Fruit fly (Drosophila melanogaster): ENCODE measurements around the gene mge.

Gene mge

DNA sequence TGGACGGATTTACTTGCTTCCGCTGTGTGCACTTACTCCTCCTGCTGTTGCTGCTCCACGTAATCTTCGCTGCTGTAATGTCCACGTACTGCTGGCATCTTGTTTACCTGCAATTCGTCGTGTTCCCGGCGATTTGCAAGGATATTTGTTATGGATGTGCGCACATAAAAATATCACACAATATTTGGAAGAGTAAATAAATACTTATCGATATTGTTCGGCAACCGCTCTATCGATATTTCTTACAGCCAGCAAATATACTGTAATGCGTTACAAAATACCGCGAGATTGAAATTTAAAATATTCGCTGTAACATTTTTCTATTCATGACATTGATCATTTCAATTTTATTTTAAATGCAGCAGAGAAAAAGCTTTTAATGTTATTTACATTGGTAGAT is 28.1 kb upstream of the mge start, which contains the start of gene CG10866 (continued):
- TF ChIP-seq seq (GFP tag; IDR thresholded peaks at IDR 0.05) (no peak), C15 (GFP tag; IDR thresholded peaks at IDR 0.05) (no peak), gsb-n (tag; optimal IDR thresholded peaks at IDR 0.05) (no peak), chif (GFP tag; optimal IDR thresholded peaks at IDR 0.05) (no peak), CG3281 (GFP tag; optimal IDR thresholded peaks at IDR 0.05) (no peak), gce (GFP tag; IDR thresholded peaks at IDR 0.05) (no peak), grn (GFP tag; optimal IDR thresholded peaks at IDR 0.05) (no peak), Hr39 (optimal IDR thresholded peaks at IDR 0.05) (no peak), CG8944 (GFP tag; optimal IDR thresholded peaks at IDR 0.05) (no peak), CG2116 (GFP tag; optimal IDR thresholded peaks at IDR 0.05) (peak; percentile 65), HmgZ (tag; optimal IDR thresholded peaks at IDR 0.05) (peak; percentile 1), pzg (GFP tag; optimal IDR thresholded peaks at IDR 0.05) (peak; percentile 73), CG9876 (GFP tag; optimal IDR thresholded peaks at IDR 0.05) (no peak), inv (GFP tag; IDR thresholded peaks at IDR 0.05; ENCODE audit: partially characterized antibody) (peak; percentile 78), H2.0 (GFP tag; IDR thresholded peaks at IDR 0.05) (no peak), psq (GFP tag; optimal IDR thresholded peaks at IDR 0.05) (no peak), CG2129 (GFP tag; IDR thresholded peaks at IDR 0.05; ENCODE audit: partially characterized antibody) (peak; percentile 64), Dfd (GFP tag; optimal IDR thresholded peaks at IDR 0.05) (no peak), D19B (GFP tag; optimal IDR thresholded peaks at IDR 0.05) (no peak), CG13894 (tag; optimal IDR thresholded peaks at IDR 0.05) (no peak), CG33557 (GFP tag; optimal IDR thresholded peaks at IDR 0.05) (no peak), CrebB (tag; optimal IDR thresholded peaks at IDR 0.05) (no peak), CG6272 (GFP tag; IDR thresholded peaks at IDR 0.05) (no peak), Dp (GFP tag; optimal IDR thresholded peaks at IDR 0.05) (peak; percentile 77), zf30C (GFP tag; optimal IDR thresholded peaks at IDR 0.05) (no peak), CG2678 (tag; optimal IDR thresholded peaks at IDR 0.05) (no peak), salm (tag; optimal IDR thresholded peaks at IDR 0.05) (no peak), CG4617 (GFP tag; optimal IDR thresholded peaks at IDR 0.05; ENCODE audit: borderline replicate concordance) (peak; percentile 25), vfl (GFP tag; optimal IDR thresholded peaks at IDR 0.05) (no peak), CG16779 (GFP tag; IDR thresholded peaks at IDR 0.05) (no peak), Mes4 (GFP tag; optimal IDR thresholded peaks at IDR 0.05) (no peak), hb (GFP tag; IDR thresholded peaks at IDR 0.05; ENCODE audit: partially characterized antibody) (peak; percentile 67; the same call in 2 of the 3 replicates), CG7963 (GFP tag; IDR thresholded peaks at IDR 0.05; ENCODE audit: partially characterized antibody) (peak; percentile 52; the same call in 2 of the 3 replicates), CG6791 (GFP tag; IDR thresholded peaks at IDR 0.05; ENCODE audit: partially characterized antibody) (peak; percentile 81), CG10274 (GFP tag; optimal IDR thresholded peaks at IDR 0.05) (no peak), nau (GFP tag; optimal IDR thresholded peaks at IDR 0.05) (no peak), CG12659 (GFP tag; optimal IDR thresholded peaks at IDR 0.05) (peak; percentile 6), CG3726 (GFP tag; IDR thresholded peaks at IDR 0.05) (no peak), CG9437 (GFP tag; optimal IDR thresholded peaks at IDR 0.05) (no peak), odd (GFP tag; optimal IDR thresholded peaks at IDR 0.05) (no peak), Pdp1 (GFP tag; optimal IDR thresholded peaks at IDR 0.05) (peak in 1 of 2 experiments; percentile 51), mld (GFP tag; IDR thresholded peaks at IDR 0.05; ENCODE audit: partially characterized antibody) (0 out of 3 replicates have a peak, but pooled peaks have one; percentile 8), CG10147 (GFP tag; optimal IDR thresholded peaks at IDR 0.05) (no peak), CG14667 (GFP tag; IDR thresholded peaks at IDR 0.05) (no peak), klu (GFP tag; IDR thresholded peaks at IDR 0.05) (no peak), cwo (GFP tag; optimal IDR thresholded peaks at IDR 0.05) (no peak), ems (GFP tag; optimal IDR thresholded peaks at IDR 0.05) (no peak), CG12155 (GFP tag; optimal IDR thresholded peaks at IDR 0.05) (peak; percentile 23), CG17612 (GFP tag; IDR thresholded peaks at IDR 0.05) (no peak), tna (GFP tag; IDR thresholded peaks at IDR 0.05; ENCODE audit: partially characterized antibody) (peak; percentile 64), CG10959 (GFP tag; IDR thresholded peaks at IDR 0.05) (no peak)

Measured in whole organism, embryonic.